Fruit fly (Drosophila melanogaster) whole organism, wandering third instar larva: Measurements from ENCODE around the gene CG7406.

Source experiments
- Abd-B ChIP-seq: fragments of >200 bp; optimal IDR thresholded peaks from 2 replicates; lab custom pipeline; 2017; ENCODE audit warnings: missing biosample characterization, missing genetic modification characterization
- CG32264 ChIP-seq: fragments of 200-800 bp; sonication (Bioruptor generic); optimal IDR thresholded peaks from 2 replicates; lab custom pipeline; 2016; ENCODE audit warnings: missing biosample characterization, missing genetic modification characterization
- CG9705 ChIP-seq: fragments of 200-800 bp; sonication (Bioruptor generic); optimal IDR thresholded peaks from 2 replicates; lab custom pipeline; 2018; ENCODE audit warnings: missing biosample characterization, mild to moderate bottlenecking, missing genetic modification characterization
- CrebA ChIP-seq: fragments of 200-800 bp; sonication (Bioruptor generic); optimal IDR thresholded peaks from 2 replicates; lab custom pipeline; 2016; ENCODE audit warnings: missing biosample characterization, mild to moderate bottlenecking, missing genetic modification characterization, borderline replicate concordance
- Dif ChIP-seq: fragments of 200-275, 200-300 bp; sonication (Bioruptor generic); optimal IDR thresholded peaks from 2 replicates; lab custom pipeline; 2018; ENCODE audit warnings: missing biosample characterization, missing genetic modification characterization; ENCODE audit not compliant: partially characterized antibody
- GATAd ChIP-seq: sonication (Bioruptor generic); optimal IDR thresholded peaks from 2 replicates; lab custom pipeline; 2016; ENCODE audit warnings: missing biosample characterization, missing genetic modification characterization
- HLH106 ChIP-seq: fragments of 200-800 bp; optimal IDR thresholded peaks from 3 replicates; lab custom pipeline; 2019; ENCODE audit warnings: missing biosample characterization, mild to moderate bottlenecking, missing genetic modification characterization, moderate library complexity
- Hr78 ChIP-seq: fragments of >200 bp; optimal IDR thresholded peaks from 2 replicates; lab custom pipeline; 2017; ENCODE audit warnings: missing biosample characterization, missing genetic modification characterization
- Hr83 ChIP-seq: fragments of 200-300 bp; sonication (Bioruptor generic); optimal IDR thresholded peaks from 2 replicates; lab custom pipeline; 2016; ENCODE audit warnings: missing biosample characterization, mild to moderate bottlenecking, missing genetic modification characterization, moderate library complexity; ENCODE audit not compliant: poor library complexity, severe bottlenecking
- Jra ChIP-seq: sonication (Bioruptor generic); optimal IDR thresholded peaks from 2 replicates; lab custom pipeline; 2016; ENCODE audit warnings: missing biosample characterization, missing genetic modification characterization
- Mio ChIP-seq: sonication (Bioruptor generic); optimal IDR thresholded peaks from 2 replicates; lab custom pipeline; 2016; ENCODE audit warnings: missing biosample characterization, missing genetic modification characterization
- Myc ChIP-seq: fragments of >200 bp; optimal IDR thresholded peaks from 2 replicates; lab custom pipeline; 2017
- OdsH ChIP-seq: fragments of 200-800 bp; sonication (Bioruptor generic); optimal IDR thresholded peaks from 2 replicates; lab custom pipeline; 2016; ENCODE audit warnings: missing biosample characterization, mild to moderate bottlenecking, missing genetic modification characterization
- Rel ChIP-seq, 2 experiments: fragments of 200-800 bp; sonication (Bioruptor generic) in 1 of 2; optimal IDR thresholded peaks; 2 replicates in 1 of 2; 3 replicates in 1 of 2; lab custom pipeline; 2016 to 2019; ENCODE audit warnings: mild to moderate bottlenecking in 2 of 2, missing biosample characterization in 2 of 2, missing genetic modification characterization in 2 of 2, moderate library complexity in 1 of 2
- Sp1 ChIP-seq: fragments of 200-800 bp; sonication (Bioruptor generic); optimal IDR thresholded peaks from 3 replicates; lab custom pipeline; 2019; ENCODE audit warnings: missing biosample characterization, mild to moderate bottlenecking, missing genetic modification characterization, moderate library complexity
- br ChIP-seq: fragments of 200-800 bp; sonication (Bioruptor generic); optimal IDR thresholded peaks from 2 replicates; lab custom pipeline; 2016; ENCODE audit warnings: missing biosample characterization, missing genetic modification characterization
- dl ChIP-seq, 2 experiments: fragments of 175-275, 200-275 bp in 1 of 2; fragments of 200-275 bp in 1 of 2; sonication (Bioruptor generic); optimal IDR thresholded peaks; lab custom pipeline; 2018; ENCODE audit warnings: mild to moderate bottlenecking in 2 of 2, missing biosample characterization in 2 of 2, missing genetic modification characterization in 2 of 2, moderate library complexity in 2 of 2; ENCODE audit not compliant: partially characterized antibody in 2 of 2, insufficient read depth in 1 of 2
- dsf ChIP-seq: sonication (Bioruptor generic); optimal IDR thresholded peaks from 2 replicates; lab custom pipeline; 2016; ENCODE audit warnings: missing biosample characterization, missing genetic modification characterization, borderline replicate concordance
- ey ChIP-seq: fragments of 200-800 bp; sonication (Bioruptor generic); optimal IDR thresholded peaks from 2 replicates; lab custom pipeline; 2016; ENCODE audit warnings: missing biosample characterization, missing genetic modification characterization
- foxo ChIP-seq, 2 experiments: fragments of 200-800 bp; sonication (Bioruptor generic); optimal IDR thresholded peaks; 2 replicates in 1 of 2; 3 replicates in 1 of 2; lab custom pipeline; 2016 to 2017; ENCODE audit warnings: missing biosample characterization in 2 of 2, missing genetic modification characterization in 2 of 2
- fru ChIP-seq: fragments of 200-800 bp; sonication (Bioruptor generic); optimal IDR thresholded peaks from 3 replicates; lab custom pipeline; 2016; ENCODE audit warnings: missing biosample characterization, mild to moderate bottlenecking, missing genetic modification characterization
- h ChIP-seq: fragments of 200-800 bp; sonication (Bioruptor generic); optimal IDR thresholded peaks from 3 replicates; lab custom pipeline; 2016; ENCODE audit warnings: missing biosample characterization, mild to moderate bottlenecking, missing genetic modification characterization
- jim ChIP-seq: fragments of 175-275, 200-325 bp; sonication (Bioruptor generic); optimal IDR thresholded peaks from 2 replicates; lab custom pipeline; 2016; ENCODE audit warnings: missing biosample characterization, mild to moderate bottlenecking, missing genetic modification characterization
- psq ChIP-seq: fragments of 200-800 bp; sonication (Bioruptor generic); optimal IDR thresholded peaks from 3 replicates; lab custom pipeline; 2017; ENCODE audit warnings: missing biosample characterization, mild to moderate bottlenecking, missing genetic modification characterization, moderate library complexity
- rgr ChIP-seq: fragments of 200-800 bp; sonication (Bioruptor generic); optimal IDR thresholded peaks from 3 replicates; lab custom pipeline; 2016; ENCODE audit warnings: missing biosample characterization, mild to moderate bottlenecking, missing genetic modification characterization
- sage ChIP-seq: fragments of 200-800 bp; sonication (Bioruptor generic); optimal IDR thresholded peaks from 2 replicates; lab custom pipeline; 2016; ENCODE audit warnings: missing biosample characterization, mild to moderate bottlenecking, missing genetic modification characterization
- tai ChIP-seq: sonication (Bioruptor generic); optimal IDR thresholded peaks from 2 replicates; lab custom pipeline; 2016; ENCODE audit warnings: missing biosample characterization, missing genetic modification characterization
- usp ChIP-seq: fragments of >200 bp; optimal IDR thresholded peaks from 2 replicates; lab custom pipeline; 2017; ENCODE audit warnings: missing biosample characterization, missing genetic modification characterization
- woc ChIP-seq: sonication (Bioruptor generic); optimal IDR thresholded peaks from 2 replicates; lab custom pipeline; 2016; ENCODE audit warnings: missing biosample characterization, mild to moderate bottlenecking, missing genetic modification characterization

The CG7406 gene

DNA sequence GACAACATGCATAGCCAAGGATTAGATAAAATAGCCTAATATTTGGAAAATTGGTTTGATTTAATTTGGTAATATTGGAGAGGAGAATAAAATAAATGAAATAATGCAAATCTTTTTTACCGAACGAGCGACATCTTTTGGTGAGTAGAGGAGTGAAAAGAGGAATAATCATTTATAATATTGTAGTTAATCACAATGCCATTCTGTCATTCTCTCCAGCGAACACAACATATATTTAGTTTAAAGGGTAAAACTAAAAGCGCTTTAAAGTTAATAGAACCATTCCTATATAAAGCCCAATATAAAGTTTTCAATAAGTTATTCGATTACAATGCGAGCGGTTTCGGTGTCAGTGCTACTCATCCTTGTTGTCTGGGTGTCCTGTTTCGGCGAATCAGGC lies 27.4 kb upstream of the CG7406 start, which contains the start of gene Diedel3:
Diedel3 (plus strand) TSS at position 301 of the 400 bp plus-strand sequence.
- TF ChIP-seq Hr78 = no peak
- TF ChIP-seq psq (GFP tag; lab: Kevin White, UChicago) = no peak
- no peak for TF ChIP-seq woc
- TF ChIP-seq Dif (GFP tag; lab: Kevin White, UChicago) = no peak
- TF ChIP-seq usp (GFP tag; lab: Kevin White, UChicago) = no peak
- TF ChIP-seq tai (GFP tag; lab: Kevin White, UChicago) = no peak
- no peak for TF ChIP-seq Abd-B
- no peak for TF ChIP-seq CG9705 (GFP tag; lab: Kevin White, UChicago)
- no peak for TF ChIP-seq Jra (GFP tag; lab: Kevin White, UChicago)
- TF ChIP-seq fru (GFP tag; lab: Kevin White, UChicago) = no peak
- TF ChIP-seq h (GFP tag; lab: Kevin White, UChicago) = no peak
- no peak for TF ChIP-seq jim (GFP tag; lab: Kevin White, UChicago)
- TF ChIP-seq ey (GFP tag; lab: Kevin White, UChicago) = no peak
- TF ChIP-seq Rel (GFP tag; optimal IDR thresholded peaks at IDR 0.05; lab: Kevin White, UChicago) = no peak
- no peak for TF ChIP-seq Rel (tag; optimal IDR thresholded peaks at IDR 0.05; lab: Kevin White, UChicago)
- TF ChIP-seq Mio (GFP tag; lab: Kevin White, UChicago) = no peak
- TF ChIP-seq Hr83 = no peak
- TF ChIP-seq GATAd (GFP tag; lab: Kevin White, UChicago) = no peak
- TF ChIP-seq Sp1 (GFP tag; lab: Kevin White, UChicago) = no peak
- no peak for TF ChIP-seq CG32264 (GFP tag; lab: Kevin White, UChicago)
- TF ChIP-seq rgr (GFP tag; lab: Kevin White, UChicago) = no peak

DNA sequence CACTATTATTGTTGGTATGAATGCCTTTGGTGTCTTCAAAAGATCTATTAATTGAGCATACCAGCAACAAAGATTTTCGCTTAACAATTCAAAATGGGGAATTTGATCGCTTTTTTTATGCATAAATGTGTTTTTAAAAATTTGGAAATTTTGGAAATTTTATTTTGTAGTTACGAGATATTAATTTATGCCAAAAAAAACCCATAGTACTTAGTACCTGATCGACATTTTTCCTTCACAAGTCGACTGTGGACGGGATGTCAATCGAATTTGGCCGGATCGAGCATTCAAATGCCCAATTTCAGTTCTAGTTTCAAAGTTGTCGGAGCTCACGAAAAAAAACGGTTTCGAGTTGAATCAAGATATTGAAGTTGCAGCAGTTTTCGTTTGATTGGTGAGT lies 20.9 kb upstream of the CG7406 start, which contains the start of gene CG14190:
CG14190 (plus strand) TSS at position 301 of the 400 bp plus-strand sequence.
- TF ChIP-seq Myc (lab: Kevin White, UChicago) (no peak), br (GFP tag; lab: Kevin White, UChicago) (no peak), CG32264 (GFP tag; lab: Kevin White, UChicago) (no peak), Mio (GFP tag; lab: Kevin White, UChicago) (no peak), Dif (GFP tag; lab: Kevin White, UChicago) (no peak), Sp1 (GFP tag; lab: Kevin White, UChicago) (no peak), sage (GFP tag; lab: Kevin White, UChicago) (no peak), CG9705 (GFP tag; lab: Kevin White, UChicago) (no peak), CrebA (GFP tag; lab: Kevin White, UChicago) (no peak), fru (GFP tag; lab: Kevin White, UChicago) (no peak), Hr78 (no peak), foxo (GFP tag; optimal IDR thresholded peaks at IDR 0.05; lab: Kevin White, UChicago) (no peak), Abd-B (no peak), ey (GFP tag; lab: Kevin White, UChicago) (no peak), HLH106 (tag; lab: Kevin White, UChicago) (no peak), dl (GFP tag; optimal IDR thresholded peaks at IDR 0.05; lab: Kevin White, UChicago; ENCODE audit: insufficient read depth in 1 of 2, partially characterized antibody in 2 of 2) (no peak), dsf (GFP tag; lab: Kevin White, UChicago) (no peak), jim (GFP tag; lab: Kevin White, UChicago) (no peak), h (GFP tag; lab: Kevin White, UChicago) (no peak), OdsH (GFP tag; lab: Kevin White, UChicago) (no peak)

DNA sequence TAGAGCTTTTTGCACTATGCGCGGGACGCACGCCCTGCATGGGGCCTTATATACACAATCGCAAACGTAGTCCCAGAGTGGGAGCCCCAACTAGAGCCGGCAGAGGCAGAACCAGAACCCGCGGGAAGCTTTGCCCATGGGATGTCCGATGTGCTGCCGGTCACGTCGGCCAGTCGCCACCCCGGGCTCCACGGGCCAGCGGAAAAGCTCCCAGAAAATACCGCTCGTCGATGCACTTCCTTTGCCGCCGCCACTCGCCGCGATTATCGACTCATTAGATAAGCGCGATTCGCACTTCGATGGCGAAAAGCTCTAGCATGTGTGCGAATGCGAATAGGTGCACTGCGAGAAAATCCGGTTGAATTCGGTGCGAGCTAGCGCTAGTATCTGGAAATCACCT lies 8.6 kb upstream of the CG7406 start, which contains the start of gene CG34330:
CG34330 (minus strand) TSS at position 101 of the 400 bp plus-strand sequence.
- TF ChIP-seq Rel (GFP tag; optimal IDR thresholded peaks at IDR 0.05; lab: Kevin White, UChicago) (no peak), Rel (tag; optimal IDR thresholded peaks at IDR 0.05; lab: Kevin White, UChicago) (peak; percentile 24), ey (GFP tag; lab: Kevin White, UChicago) (no peak)

DNA sequence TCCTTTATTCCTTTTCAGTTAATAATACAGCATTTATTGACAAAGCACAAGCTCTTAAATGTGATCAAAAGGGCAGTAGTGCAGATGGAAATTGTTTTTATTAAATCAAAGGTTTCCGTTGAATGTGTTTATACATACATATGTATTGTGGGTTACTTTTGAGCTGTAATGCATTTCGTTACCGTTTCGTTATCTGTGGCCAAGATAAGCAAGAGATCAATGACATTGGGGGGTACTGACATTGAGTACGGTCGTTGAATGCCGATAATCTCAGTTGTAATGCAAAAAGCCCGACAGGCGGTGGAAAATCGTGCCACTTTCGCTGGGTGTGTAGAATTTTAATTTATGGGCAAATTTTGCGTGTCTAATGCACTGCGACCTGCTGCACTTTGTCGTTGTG lies 4.6 kb upstream of the CG7406 start:
- TF ChIP-seq h (GFP tag; lab: Kevin White, UChicago) (no peak), dsf (GFP tag; lab: Kevin White, UChicago) (no peak), psq (GFP tag; lab: Kevin White, UChicago) (no peak), ey (GFP tag; lab: Kevin White, UChicago) (no peak), Rel (GFP tag; optimal IDR thresholded peaks at IDR 0.05; lab: Kevin White, UChicago) (no peak), Rel (tag; optimal IDR thresholded peaks at IDR 0.05; lab: Kevin White, UChicago) (no peak), CG9705 (GFP tag; lab: Kevin White, UChicago) (no peak), foxo (GFP tag; optimal IDR thresholded peaks at IDR 0.05; lab: Kevin White, UChicago) (no peak)
